Fruit fly (Drosophila melanogaster) whole organism, embryonic: ENCODE results near the gene Papss.
A peak's percentile ranks its signal among the peaks of the same experiment; 100 is the strongest.

Experiments used
- Aef1 ChIP-seq: fragments of 200-800 bp; sonication (Bioruptor generic); IDR thresholded peaks from 3 replicates; pipeline ENCODE4 v1.3.6; 2022; ENCODE audit warnings: missing biosample characterization, missing genetic modification characterization
- Atf3 ChIP-seq: fragments of 200-800 bp; sonication (Bioruptor generic); optimal IDR thresholded peaks from 3 replicates; lab custom pipeline; 2016; ENCODE audit warnings: missing biosample characterization, missing genetic modification characterization
- Atf6 ChIP-seq: fragments of 200-800 bp; sonication (Bioruptor generic); IDR thresholded peaks from 2 replicates; pipeline ENCODE4 v1.3.6; 2022; ENCODE audit warnings: missing biosample characterization, missing genetic modification characterization
- B-H1 ChIP-seq: fragments of 200-800 bp; sonication (Bioruptor generic); IDR thresholded peaks from 3 replicates; pipeline ENCODE4 v1.3.6; 2022; ENCODE audit warnings: missing biosample characterization, missing genetic modification characterization
- CG10321 ChIP-seq: fragments of 200-800 bp; sonication (Bioruptor generic); IDR thresholded peaks from 2 replicates; pipeline ENCODE4 v1.3.6; 2022; ENCODE audit warnings: missing biosample characterization, missing genetic modification characterization
- CG10565 ChIP-seq: fragments of 200-800 bp; sonication (Bioruptor generic); optimal IDR thresholded peaks from 3 replicates; lab custom pipeline; 2016; ENCODE audit warnings: missing biosample characterization, mild to moderate bottlenecking, missing genetic modification characterization
- CG10654 ChIP-seq: fragments of 200-800 bp; sonication (Bioruptor generic); optimal IDR thresholded peaks from 2 replicates; lab custom pipeline; 2016; ENCODE audit warnings: missing biosample characterization, missing genetic modification characterization
- CG11085 ChIP-seq: fragments of 200-800 bp; sonication (Bioruptor generic); IDR thresholded peaks from 2 replicates; pipeline ENCODE4 v1.3.6; 2022; ENCODE audit warnings: missing biosample characterization, missing genetic modification characterization
- CG12219 ChIP-seq: fragments of 200-800 bp; sonication (Bioruptor generic); optimal IDR thresholded peaks from 3 replicates; lab custom pipeline; 2018; ENCODE audit warnings: missing biosample characterization, mild to moderate bottlenecking, missing genetic modification characterization
- CG13123 ChIP-seq: fragments of 200-800 bp; sonication (Bioruptor generic); optimal IDR thresholded peaks from 2 replicates; lab custom pipeline; 2016; ENCODE audit warnings: missing biosample characterization, missing genetic modification characterization
- CG13287 ChIP-seq: fragments of 200-800 bp; sonication (Bioruptor generic); IDR thresholded peaks from 2 replicates; pipeline ENCODE4 v1.3.6; 2022; ENCODE audit warnings: missing biosample characterization, missing genetic modification characterization; ENCODE audit not compliant: partially characterized antibody
- CG13296 ChIP-seq: fragments of 200-800 bp; sonication (Bioruptor generic); optimal IDR thresholded peaks from 3 replicates; lab custom pipeline; 2018; ENCODE audit warnings: missing biosample characterization, mild to moderate bottlenecking, missing genetic modification characterization
- CG2129 ChIP-seq: fragments of 200-800 bp; sonication (Bioruptor generic); IDR thresholded peaks from 2 replicates; pipeline ENCODE4 v1.3.6; 2022; ENCODE audit warnings: missing biosample characterization, missing genetic modification characterization; ENCODE audit not compliant: partially characterized antibody
- CG2875 ChIP-seq: fragments of 200-800 bp; sonication (Bioruptor generic); optimal IDR thresholded peaks from 2 replicates; lab custom pipeline; 2017; ENCODE audit warnings: missing biosample characterization, mild to moderate bottlenecking, missing genetic modification characterization, missing genetic modification reagents
- CG30431 ChIP-seq: fragments of 200-800 bp; sonication (Bioruptor generic); optimal IDR thresholded peaks from 2 replicates; lab custom pipeline; 2017; ENCODE audit warnings: missing biosample characterization, missing genetic modification characterization
- CG3065 ChIP-seq: fragments of 200-800 bp; sonication (Bioruptor generic); optimal IDR thresholded peaks from 2 replicates; lab custom pipeline; 2016; ENCODE audit warnings: missing biosample characterization, missing genetic modification characterization
- CG3163 ChIP-seq: fragments of 200-800 bp; sonication (Bioruptor generic); optimal IDR thresholded peaks from 3 replicates; lab custom pipeline; 2016; ENCODE audit warnings: missing biosample characterization, missing genetic modification characterization
- CG33557 ChIP-seq: fragments of 200-800 bp; sonication (Bioruptor generic); optimal IDR thresholded peaks from 2 replicates; lab custom pipeline; 2019; ENCODE audit warnings: missing biosample characterization, mild to moderate bottlenecking, missing genetic modification characterization, moderate library complexity
- CG4820 ChIP-seq: fragments of 200-800 bp; sonication (Bioruptor generic); optimal IDR thresholded peaks from 3 replicates; lab custom pipeline; 2016; ENCODE audit warnings: missing biosample characterization, missing genetic modification characterization
- CG6654 ChIP-seq: fragments of 200-800 bp; sonication (Bioruptor generic); optimal IDR thresholded peaks from 2 replicates; lab custom pipeline; 2017; ENCODE audit warnings: missing biosample characterization, mild to moderate bottlenecking, missing genetic modification characterization
- CG9609 ChIP-seq: fragments of 200-800 bp; sonication (Bioruptor generic); optimal IDR thresholded peaks from 3 replicates; lab custom pipeline; 2016; ENCODE audit warnings: missing biosample characterization, missing genetic modification characterization
- Camta ChIP-seq: fragments of 200-800 bp; sonication (Bioruptor generic); optimal IDR thresholded peaks from 2 replicates; lab custom pipeline; 2016; ENCODE audit warnings: missing biosample characterization, missing genetic modification characterization
- Dip2 ChIP-seq: fragments of 200-800 bp; sonication (Bioruptor generic); IDR thresholded peaks from 2 replicates; pipeline ENCODE4 v1.3.6; 2022; ENCODE audit warnings: missing biosample characterization, missing genetic modification characterization
- Doc2 ChIP-seq: fragments of 200-800 bp; sonication (Bioruptor generic); IDR thresholded peaks from 2 replicates; pipeline ENCODE4 v1.3.6; 2022; ENCODE audit warnings: missing biosample characterization, missing genetic modification characterization
- Gsc ChIP-seq: fragments of 200-800 bp; sonication (Bioruptor generic); IDR thresholded peaks from 2 replicates; pipeline ENCODE4 v1.3.6; 2022; ENCODE audit warnings: missing biosample characterization, missing genetic modification characterization
- Gug ChIP-seq: fragments of 200-800 bp; sonication (Bioruptor generic); IDR thresholded peaks from 4 replicates; pipeline ENCODE4 v1.3.6; 2022; ENCODE audit warnings: missing biosample characterization, missing genetic modification characterization
- HLH4C ChIP-seq: fragments of 200-800 bp; sonication (Bioruptor generic); IDR thresholded peaks from 3 replicates; pipeline ENCODE4 v1.3.6; 2022; ENCODE audit warnings: missing biosample characterization, missing genetic modification characterization; ENCODE audit not compliant: partially characterized antibody
- HmgZ ChIP-seq: fragments of 200-800 bp; sonication (Bioruptor generic); optimal IDR thresholded peaks from 2 replicates; lab custom pipeline; 2018; ENCODE audit warnings: missing biosample characterization, mild to moderate bottlenecking, missing genetic modification characterization
- Hr39 ChIP-seq: fragments of >200 bp; optimal IDR thresholded peaks from 2 replicates; lab custom pipeline; 2017
- MBD-R2 ChIP-seq: fragments of 200-800 bp; sonication (Bioruptor generic); IDR thresholded peaks from 2 replicates; pipeline ENCODE4 v1.3.6; 2022; ENCODE audit warnings: missing biosample characterization, missing genetic modification characterization
- Neu2 ChIP-seq: fragments of 200-800 bp; sonication (Bioruptor generic); optimal IDR thresholded peaks from 3 replicates; lab custom pipeline; 2016; ENCODE audit warnings: missing biosample characterization, missing genetic modification characterization, borderline replicate concordance
- Nf-YB ChIP-seq: fragments of 200-800 bp; sonication (Bioruptor generic); optimal IDR thresholded peaks from 3 replicates; lab custom pipeline; 2019; ENCODE audit warnings: missing biosample characterization, mild to moderate bottlenecking, missing genetic modification characterization, moderate library complexity
- Opbp ChIP-seq: fragments of 200-800 bp; sonication (Bioruptor generic); IDR thresholded peaks from 3 replicates; pipeline ENCODE4 v1.3.6; 2022; ENCODE audit warnings: missing biosample characterization, missing genetic modification characterization; ENCODE audit not compliant: partially characterized antibody
- Optix ChIP-seq: fragments of 200-800 bp; sonication (Bioruptor generic); IDR thresholded peaks from 3 replicates; pipeline ENCODE4 v1.3.6; 2022; ENCODE audit warnings: missing biosample characterization, missing genetic modification characterization
- Sry-δ ChIP-seq: fragments of 200-800 bp; sonication (Bioruptor generic); optimal IDR thresholded peaks from 2 replicates; lab custom pipeline; 2016; ENCODE audit warnings: missing biosample characterization, missing genetic modification characterization
- chn ChIP-seq: fragments of 200-800 bp; sonication (Bioruptor generic); optimal IDR thresholded peaks from 2 replicates; lab custom pipeline; 2016; ENCODE audit warnings: missing biosample characterization, missing genetic modification characterization
- dan ChIP-seq: fragments of 200-800 bp; sonication (Bioruptor generic); IDR thresholded peaks from 2 replicates; pipeline ENCODE4 v1.3.6; 2022; ENCODE audit warnings: missing biosample characterization, missing genetic modification characterization
- disco-r ChIP-seq: fragments of 200-800 bp; sonication (Bioruptor generic); optimal IDR thresholded peaks from 2 replicates; lab custom pipeline; 2016; ENCODE audit warnings: missing biosample characterization, missing genetic modification characterization
- exex ChIP-seq: fragments of 200-800 bp; sonication (Bioruptor generic); optimal IDR thresholded peaks from 4 replicates; lab custom pipeline; 2018; ENCODE audit warnings: missing biosample characterization, mild to moderate bottlenecking, missing genetic modification characterization, moderate library complexity
- gce ChIP-seq: fragments of 200-800 bp; sonication (Bioruptor generic); IDR thresholded peaks from 3 replicates; pipeline ENCODE4 v1.3.6; 2022; ENCODE audit warnings: missing biosample characterization, missing genetic modification characterization
- kni ChIP-seq: fragments of 200-800 bp; sonication (Bioruptor generic); optimal IDR thresholded peaks from 3 replicates; lab custom pipeline; 2017; ENCODE audit warnings: mild to moderate bottlenecking, missing biosample characterization, missing genetic modification reagents, missing genetic modification characterization
- knrl ChIP-seq: fragments of 200-800 bp; sonication (Bioruptor generic); IDR thresholded peaks from 3 replicates; pipeline ENCODE4 v1.3.6; 2022; ENCODE audit warnings: missing biosample characterization, missing genetic modification characterization; ENCODE audit not compliant: partially characterized antibody
- phol ChIP-seq: fragments of 200-800 bp; sonication (Bioruptor generic); optimal IDR thresholded peaks from 3 replicates; lab custom pipeline; 2018; ENCODE audit warnings: missing biosample characterization, mild to moderate bottlenecking, missing genetic modification characterization, moderate library complexity
- prd ChIP-seq, 3 experiments: fragments of >200 bp in 2 of 3; fragments of 200-800 bp in 1 of 3; sonication (Bioruptor generic) in 1 of 3; optimal IDR thresholded peaks in 2 of 3; IDR thresholded peaks in 1 of 3; 2 replicates in 2 of 3; 3 replicates in 1 of 3; pipeline versions ENCODE4 v1.3.6 to Lab custom; 2017 to 2022; ENCODE audit warnings: missing biosample characterization in 1 of 3, missing genetic modification characterization in 1 of 3
- pzg ChIP-seq: fragments of 200-800 bp; sonication (Bioruptor generic); optimal IDR thresholded peaks from 3 replicates; lab custom pipeline; 2018; ENCODE audit warnings: missing biosample characterization, mild to moderate bottlenecking, missing genetic modification characterization, moderate library complexity
- repo ChIP-seq: fragments of 200-800 bp; sonication (Bioruptor generic); optimal IDR thresholded peaks from 2 replicates; lab custom pipeline; 2016; ENCODE audit warnings: missing biosample characterization, missing genetic modification characterization
- seq ChIP-seq: fragments of 200-800 bp; sonication (Bioruptor generic); IDR thresholded peaks from 2 replicates; pipeline ENCODE4 v1.3.6; 2022; ENCODE audit warnings: missing biosample characterization, missing genetic modification characterization
- yki ChIP-seq: fragments of >200 bp; optimal IDR thresholded peaks from 3 replicates; lab custom pipeline; 2018
- zf30C ChIP-seq: fragments of 200-800 bp; sonication (Bioruptor generic); optimal IDR thresholded peaks from 3 replicates; lab custom pipeline; 2018; ENCODE audit warnings: missing biosample characterization, mild to moderate bottlenecking, missing genetic modification characterization
- zfh1 ChIP-seq: fragments of 200-800 bp; sonication (Bioruptor generic); IDR thresholded peaks from 3 replicates; pipeline ENCODE4 v1.3.6; 2022; ENCODE audit warnings: missing biosample characterization, missing genetic modification characterization

The Papss gene

DNA sequence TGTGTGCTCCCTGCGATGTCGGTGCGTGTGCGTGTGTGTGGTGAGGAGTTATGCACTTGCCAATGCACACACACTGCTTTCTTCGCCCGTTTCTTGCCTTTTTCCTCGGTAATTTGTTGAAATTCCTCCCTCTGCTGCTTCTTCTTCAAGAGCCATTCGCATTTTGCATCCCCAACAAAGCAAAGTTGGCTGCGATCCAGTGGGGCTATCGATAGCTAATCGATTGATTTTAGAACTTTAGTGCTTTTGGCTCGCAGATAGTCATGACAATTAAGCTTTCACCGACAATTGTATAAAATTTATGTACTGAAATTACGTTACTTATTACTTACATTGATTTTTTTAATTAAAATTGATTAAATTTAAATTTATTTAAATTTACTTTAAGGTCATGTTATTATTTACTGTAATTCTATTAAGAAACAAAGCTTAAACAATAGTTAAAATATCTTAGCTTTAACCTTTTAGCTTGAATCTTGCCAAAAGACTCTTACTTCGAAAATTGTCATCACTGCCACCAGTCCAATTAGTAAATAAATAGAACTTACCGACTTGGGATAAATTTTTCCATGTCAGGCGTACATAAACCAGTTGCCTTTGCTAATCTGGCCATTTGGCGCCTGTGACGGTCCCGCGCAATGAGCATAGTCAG lies 10.8 kb upstream of the Papss start, which contains the start of the genes trc and CG32221 (continued):
- TF ChIP-seq yki (lab: Kevin White, UChicago) (no peak), CG13296 (GFP tag; lab: Kevin White, UChicago) (no peak), phol (tag; lab: Kevin White, UChicago) (peak; percentile 50), CG33557 (GFP tag; lab: Kevin White, UChicago) (peak; percentile 37), pzg (GFP tag; lab: Kevin White, UChicago) (peak; percentile 88), Gsc (GFP tag; lab: Robert Waterston, UW) (no peak), CG3065 (GFP tag; lab: Kevin White, UChicago) (no peak), Optix (GFP tag; lab: Robert Waterston, UW) (no peak), Gug (GFP tag; lab: Robert Waterston, UW) (peak; percentile 53; the same call in 2 of the 4 replicates), disco-r (GFP tag; lab: Kevin White, UChicago) (no peak), kni (GFP tag; lab: Kevin White, UChicago) (no peak), chn (no peak), CG10321 (GFP tag; lab: Robert Waterston, UW) (peak; percentile 21; the same call in 1 of the 2 replicates), repo (GFP tag; lab: Kevin White, UChicago) (no peak), HLH4C (GFP tag; lab: Robert Waterston, UW) (peak; percentile 59), gce (GFP tag; lab: Robert Waterston, UW) (no peak), CG30431 (GFP tag; lab: Kevin White, UChicago) (no peak), CG2875 (GFP tag; lab: Kevin White, UChicago) (no peak), Opbp (GFP tag; lab: Robert Waterston, UW) (peak; percentile 100), zfh1 (peak; percentile 52; the same call in 2 of the 3 replicates), HmgZ (tag; lab: Kevin White, UChicago) (peak; percentile 43), CG12219 (GFP tag; lab: Kevin White, UChicago) (peak; percentile 18), CG10565 (GFP tag; lab: Kevin White, UChicago) (no peak), Sry-δ (GFP tag; lab: Kevin White, UChicago) (peak; percentile 74), MBD-R2 (GFP tag; lab: Robert Waterston, UW) (peak; percentile 81), Dip2 (no peak), CG3163 (GFP tag; lab: Kevin White, UChicago) (no peak), seq (GFP tag; lab: Robert Waterston, UW) (peak; percentile 48; the same call in 1 of the 2 replicates), Atf3 (GFP tag; lab: Kevin White, UChicago) (no peak), prd (optimal IDR thresholded peaks at IDR 0.05; lab: Kevin White, UChicago) (no peak), prd (GFP tag; IDR thresholded peaks at IDR 0.05; lab: Robert Waterston, UW) (no peak), CG4820 (no peak), CG2129 (GFP tag; lab: Robert Waterston, UW) (no peak; the same call in 1 of the 2 replicates), zf30C (GFP tag; lab: Kevin White, UChicago) (no peak), CG9609 (GFP tag; lab: Kevin White, UChicago) (peak; percentile 9), CG13287 (peak; percentile 67), Camta (GFP tag; lab: Kevin White, UChicago) (no peak), Aef1 (GFP tag; lab: Robert Waterston, UW) (peak; percentile 49), Hr39 (no peak), Nf-YB (GFP tag; lab: Kevin White, UChicago) (peak; percentile 13), exex (tag; lab: Kevin White, UChicago) (no peak), Doc2 (GFP tag; lab: Robert Waterston, UW) (no peak), Atf6 (GFP tag; lab: Robert Waterston, UW) (no peak), B-H1 (no peak), CG11085 (GFP tag; lab: Robert Waterston, UW) (peak; percentile 31; the same call in 1 of the 2 replicates), CG6654 (GFP tag; lab: Kevin White, UChicago) (no peak), CG10654 (GFP tag; lab: Kevin White, UChicago) (peak; percentile 10), Neu2 (GFP tag; lab: Kevin White, UChicago) (no peak), CG13123 (GFP tag; lab: Kevin White, UChicago) (peak; percentile 99), dan (GFP tag; lab: Robert Waterston, UW) (no peak), knrl (peak; percentile 73)
